Fruit fly (Drosophila melanogaster) whole organism, wandering third instar larva: ENCODE data around the gene CG31793.
A peak's percentile ranks its signal among the peaks of the same experiment; 100 is the strongest.

ENCODE experiments used
- CG32264 ChIP-seq: fragments of 200-800 bp; sonication (Bioruptor generic); optimal IDR thresholded peaks from 2 replicates; lab custom pipeline; 2016; ENCODE audit warnings: missing biosample characterization, missing genetic modification characterization
- CG9705 ChIP-seq: fragments of 200-800 bp; sonication (Bioruptor generic); optimal IDR thresholded peaks from 2 replicates; lab custom pipeline; 2018; ENCODE audit warnings: missing biosample characterization, mild to moderate bottlenecking, missing genetic modification characterization
- CrebA ChIP-seq: fragments of 200-800 bp; sonication (Bioruptor generic); optimal IDR thresholded peaks from 2 replicates; lab custom pipeline; 2016; ENCODE audit warnings: missing biosample characterization, mild to moderate bottlenecking, missing genetic modification characterization, borderline replicate concordance
- Dfd ChIP-seq: fragments of >200 bp; optimal IDR thresholded peaks from 2 replicates; lab custom pipeline; 2017; ENCODE audit warnings: missing biosample characterization, missing genetic modification characterization
- Dif ChIP-seq: fragments of 200-275, 200-300 bp; sonication (Bioruptor generic); optimal IDR thresholded peaks from 2 replicates; lab custom pipeline; 2018; ENCODE audit warnings: missing biosample characterization, missing genetic modification characterization; ENCODE audit not compliant: partially characterized antibody
- HLH106 ChIP-seq: fragments of 200-800 bp; optimal IDR thresholded peaks from 3 replicates; lab custom pipeline; 2019; ENCODE audit warnings: missing biosample characterization, mild to moderate bottlenecking, missing genetic modification characterization, moderate library complexity
- Hnf4 ChIP-seq: fragments of 200-800 bp; sonication (Bioruptor generic); optimal IDR thresholded peaks from 2 replicates; lab custom pipeline; 2016; ENCODE audit warnings: missing biosample characterization, mild to moderate bottlenecking, missing genetic modification characterization
- Hr78 ChIP-seq: fragments of >200 bp; optimal IDR thresholded peaks from 2 replicates; lab custom pipeline; 2017; ENCODE audit warnings: missing biosample characterization, missing genetic modification characterization
- Hr83 ChIP-seq: fragments of 200-300 bp; sonication (Bioruptor generic); optimal IDR thresholded peaks from 2 replicates; lab custom pipeline; 2016; ENCODE audit warnings: missing biosample characterization, mild to moderate bottlenecking, missing genetic modification characterization, moderate library complexity; ENCODE audit not compliant: poor library complexity, severe bottlenecking
- Jra ChIP-seq: sonication (Bioruptor generic); optimal IDR thresholded peaks from 2 replicates; lab custom pipeline; 2016; ENCODE audit warnings: missing biosample characterization, missing genetic modification characterization
- Mio ChIP-seq: sonication (Bioruptor generic); optimal IDR thresholded peaks from 2 replicates; lab custom pipeline; 2016; ENCODE audit warnings: missing biosample characterization, missing genetic modification characterization
- Myc ChIP-seq: fragments of >200 bp; optimal IDR thresholded peaks from 2 replicates; lab custom pipeline; 2017
- N ChIP-seq: fragments of >200 bp; optimal IDR thresholded peaks from 2 replicates; lab custom pipeline; 2018; ENCODE audit warnings: missing biosample characterization, missing external identifiers, missing genetic modification characterization
- OdsH ChIP-seq: fragments of 200-800 bp; sonication (Bioruptor generic); optimal IDR thresholded peaks from 2 replicates; lab custom pipeline; 2016; ENCODE audit warnings: missing biosample characterization, mild to moderate bottlenecking, missing genetic modification characterization
- Rel ChIP-seq, 2 experiments: fragments of 200-800 bp; sonication (Bioruptor generic) in 1 of 2; optimal IDR thresholded peaks; 2 replicates in 1 of 2; 3 replicates in 1 of 2; lab custom pipeline; 2016 to 2019; ENCODE audit warnings: mild to moderate bottlenecking in 2 of 2, missing biosample characterization in 2 of 2, missing genetic modification characterization in 2 of 2, moderate library complexity in 1 of 2
- Sp1 ChIP-seq: fragments of 200-800 bp; sonication (Bioruptor generic); optimal IDR thresholded peaks from 3 replicates; lab custom pipeline; 2019; ENCODE audit warnings: missing biosample characterization, mild to moderate bottlenecking, missing genetic modification characterization, moderate library complexity
- br ChIP-seq: fragments of 200-800 bp; sonication (Bioruptor generic); optimal IDR thresholded peaks from 2 replicates; lab custom pipeline; 2016; ENCODE audit warnings: missing biosample characterization, missing genetic modification characterization
- brk ChIP-seq: fragments of 200-800 bp; sonication (Bioruptor generic); optimal IDR thresholded peaks from 2 replicates; lab custom pipeline; 2016; ENCODE audit warnings: missing biosample characterization, mild to moderate bottlenecking, missing genetic modification characterization
- dl ChIP-seq, 2 experiments: fragments of 175-275, 200-275 bp in 1 of 2; fragments of 200-275 bp in 1 of 2; sonication (Bioruptor generic); optimal IDR thresholded peaks; lab custom pipeline; 2018; ENCODE audit warnings: mild to moderate bottlenecking in 2 of 2, missing biosample characterization in 2 of 2, missing genetic modification characterization in 2 of 2, moderate library complexity in 2 of 2; ENCODE audit not compliant: partially characterized antibody in 2 of 2, insufficient read depth in 1 of 2
- dmrt93B ChIP-seq: fragments of 200-800 bp; sonication (Bioruptor generic); optimal IDR thresholded peaks from 2 replicates; lab custom pipeline; 2018; ENCODE audit warnings: missing biosample characterization, mild to moderate bottlenecking, missing genetic modification characterization
- dsf ChIP-seq: sonication (Bioruptor generic); optimal IDR thresholded peaks from 2 replicates; lab custom pipeline; 2016; ENCODE audit warnings: missing biosample characterization, missing genetic modification characterization, borderline replicate concordance
- ey ChIP-seq: fragments of 200-800 bp; sonication (Bioruptor generic); optimal IDR thresholded peaks from 2 replicates; lab custom pipeline; 2016; ENCODE audit warnings: missing biosample characterization, missing genetic modification characterization
- foxo ChIP-seq, 2 experiments: fragments of 200-800 bp; sonication (Bioruptor generic); optimal IDR thresholded peaks; 2 replicates in 1 of 2; 3 replicates in 1 of 2; lab custom pipeline; 2016 to 2017; ENCODE audit warnings: missing biosample characterization in 2 of 2, missing genetic modification characterization in 2 of 2
- fru ChIP-seq: fragments of 200-800 bp; sonication (Bioruptor generic); optimal IDR thresholded peaks from 3 replicates; lab custom pipeline; 2016; ENCODE audit warnings: missing biosample characterization, mild to moderate bottlenecking, missing genetic modification characterization
- h ChIP-seq: fragments of 200-800 bp; sonication (Bioruptor generic); optimal IDR thresholded peaks from 3 replicates; lab custom pipeline; 2016; ENCODE audit warnings: missing biosample characterization, mild to moderate bottlenecking, missing genetic modification characterization
- lola ChIP-seq: fragments of >200 bp; optimal IDR thresholded peaks from 2 replicates; lab custom pipeline; 2017; ENCODE audit warnings: missing biosample characterization, missing genetic modification characterization
- pan ChIP-seq: fragments of >200 bp; optimal IDR thresholded peaks from 2 replicates; lab custom pipeline; 2017
- psq ChIP-seq: fragments of 200-800 bp; sonication (Bioruptor generic); optimal IDR thresholded peaks from 3 replicates; lab custom pipeline; 2017; ENCODE audit warnings: missing biosample characterization, mild to moderate bottlenecking, missing genetic modification characterization, moderate library complexity
- rgr ChIP-seq: fragments of 200-800 bp; sonication (Bioruptor generic); optimal IDR thresholded peaks from 3 replicates; lab custom pipeline; 2016; ENCODE audit warnings: missing biosample characterization, mild to moderate bottlenecking, missing genetic modification characterization
- sage ChIP-seq: fragments of 200-800 bp; sonication (Bioruptor generic); optimal IDR thresholded peaks from 2 replicates; lab custom pipeline; 2016; ENCODE audit warnings: missing biosample characterization, mild to moderate bottlenecking, missing genetic modification characterization
- tai ChIP-seq: sonication (Bioruptor generic); optimal IDR thresholded peaks from 2 replicates; lab custom pipeline; 2016; ENCODE audit warnings: missing biosample characterization, missing genetic modification characterization
- usp ChIP-seq: fragments of >200 bp; optimal IDR thresholded peaks from 2 replicates; lab custom pipeline; 2017; ENCODE audit warnings: missing biosample characterization, missing genetic modification characterization
- woc ChIP-seq: sonication (Bioruptor generic); optimal IDR thresholded peaks from 2 replicates; lab custom pipeline; 2016; ENCODE audit warnings: missing biosample characterization, mild to moderate bottlenecking, missing genetic modification characterization

CG31793 gene

dm6 chr2L:18987078-18987895, 15.9 kb upstream of the CG31793 start, which contains the start of the genes Swip-1 and EMC5:
Swip-1 (minus strand) TSS chr2L:18987280.
EMC5 (plus strand) TSS chr2L:18987707.
- peak; percentile 60 for TF ChIP-seq rgr
- peak; percentile 32 for TF ChIP-seq woc (GFP tag; lab: Kevin White, UChicago)
- TF ChIP-seq foxo (GFP tag; optimal IDR thresholded peaks at IDR 0.05; lab: Kevin White, UChicago): peak in 1 of 2 experiments; percentile 63
- peak; percentile 77 for TF ChIP-seq HLH106 (tag; lab: Kevin White, UChicago)
- TF ChIP-seq fru (GFP tag; lab: Kevin White, UChicago): peak; percentile 23
- no peak for TF ChIP-seq sage (GFP tag; lab: Kevin White, UChicago)
- TF ChIP-seq Dif (GFP tag; lab: Kevin White, UChicago): peak; percentile 33
- TF ChIP-seq brk (GFP tag; lab: Kevin White, UChicago): peak; percentile 50
- peak; percentile 67 for TF ChIP-seq Sp1 (GFP tag; lab: Kevin White, UChicago)
- TF ChIP-seq Mio (GFP tag; lab: Kevin White, UChicago): no peak
- TF ChIP-seq usp (GFP tag; lab: Kevin White, UChicago): no peak
- TF ChIP-seq Myc (lab: Kevin White, UChicago): no peak
- TF ChIP-seq OdsH: peak; percentile 42
- peak; percentile 37 for TF ChIP-seq Hnf4 (GFP tag; lab: Kevin White, UChicago)
- TF ChIP-seq Hr83: peak; percentile 2
- TF ChIP-seq CG9705 (GFP tag; lab: Kevin White, UChicago): peak; percentile 17
- no peak for TF ChIP-seq lola (GFP tag; lab: Kevin White, UChicago)
- no peak for TF ChIP-seq pan (lab: Kevin White, UChicago)
- no peak for TF ChIP-seq dsf (GFP tag; lab: Kevin White, UChicago)
- TF ChIP-seq Hr78 (GFP tag; lab: Kevin White, UChicago): no peak
- no peak for TF ChIP-seq tai
- peak; percentile 43 for TF ChIP-seq dmrt93B (GFP tag; lab: Kevin White, UChicago)
- TF ChIP-seq h (GFP tag; lab: Kevin White, UChicago): peak; percentile 43
- peak; percentile 47 for TF ChIP-seq psq (GFP tag; lab: Kevin White, UChicago)

DNA sequence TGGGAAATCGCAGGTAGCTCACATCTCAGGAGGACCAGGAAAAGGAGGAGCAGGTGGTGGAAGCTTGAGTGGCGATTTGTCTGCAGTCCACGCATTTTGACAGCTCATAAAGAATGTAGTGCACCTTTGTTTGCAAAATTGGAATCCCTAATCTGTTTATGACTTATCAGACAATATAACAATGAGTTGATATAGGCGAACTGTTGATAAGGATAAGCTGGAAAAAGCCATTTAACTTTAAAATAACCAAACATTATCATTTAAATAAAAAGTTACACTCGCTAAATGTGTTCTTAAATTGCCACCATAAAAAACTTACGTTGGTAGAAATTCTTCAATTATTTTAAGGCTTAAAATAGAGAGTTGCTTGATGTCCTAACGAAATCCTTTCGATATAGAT, 13.0 kb upstream of the CG31793 start, which contains the start of gene CG15170:
CG15170 (minus strand) TSS at position 101 of the 400 bp plus-strand sequence.
- TF ChIP-seq lola (GFP tag; lab: Kevin White, UChicago): no peak
- no peak for TF ChIP-seq N
- TF ChIP-seq CG32264 (GFP tag; lab: Kevin White, UChicago): no peak
- no peak for TF ChIP-seq ey (GFP tag; lab: Kevin White, UChicago)
- TF ChIP-seq CrebA: no peak
- no peak for TF ChIP-seq usp (GFP tag; lab: Kevin White, UChicago)

- TF ChIP-seq h (GFP tag; lab: Kevin White, UChicago) (no peak), brk (GFP tag; lab: Kevin White, UChicago) (no peak), Jra (no peak)
Observed at dm6 chr2L:18990720-18991119, 12.4 kb upstream of the CG31793 start, which contains the start of gene CG15169. CG15169 (plus strand) TSS chr2L:18991020.

DNA sequence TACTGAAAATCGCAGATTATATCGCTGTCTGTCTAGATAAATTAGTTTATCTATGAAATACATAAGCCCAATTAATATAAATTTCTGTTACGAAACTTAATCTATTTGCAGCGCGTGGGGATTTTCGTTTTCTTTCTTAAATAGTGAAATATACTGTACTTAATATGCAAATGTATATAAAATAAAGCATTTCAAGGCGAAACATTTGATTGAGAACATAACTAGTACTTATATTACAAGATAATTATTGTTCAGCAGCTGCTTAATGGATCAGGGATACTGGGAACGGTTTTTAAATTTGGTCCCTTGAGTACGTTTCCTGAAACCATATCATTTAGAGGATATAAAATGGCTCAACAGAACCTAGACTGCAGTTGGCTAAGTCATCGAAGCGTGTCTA, 11.0 kb upstream of the CG31793 start, which contains the start of gene CG46465:
CG46465 (plus strand) TSS at position 301 of the 400 bp plus-strand sequence.
- no peak for TF ChIP-seq Hr78 (GFP tag; lab: Kevin White, UChicago)
- no peak for TF ChIP-seq Dfd (GFP tag; lab: Kevin White, UChicago)
- TF ChIP-seq br: no peak
- TF ChIP-seq dl (GFP tag; optimal IDR thresholded peaks at IDR 0.05; lab: Kevin White, UChicago; ENCODE audit: insufficient read depth in 1 of 2, partially characterized antibody in 2 of 2): no peak
- TF ChIP-seq ey (GFP tag; lab: Kevin White, UChicago): no peak
- no peak for TF ChIP-seq Dif (GFP tag; lab: Kevin White, UChicago)
- TF ChIP-seq Rel (GFP tag; optimal IDR thresholded peaks at IDR 0.05; lab: Kevin White, UChicago): no peak
- TF ChIP-seq Rel (tag; optimal IDR thresholded peaks at IDR 0.05; lab: Kevin White, UChicago): no peak
- TF ChIP-seq, all 38 proteins: peak for 0
